Fruit fly (Drosophila melanogaster) whole organism, embryonic: ENCODE results near the gene dia.

Experiments
- Ada2b ChIP-seq: fragments of 200-800 bp; sonication (Bioruptor generic); IDR thresholded peaks from 2 replicates; pipeline ENCODE4 v1.3.6; 2022; ENCODE audit warnings: missing biosample characterization, missing genetic modification characterization
- Asciz ChIP-seq: fragments of 200-800 bp; sonication (Bioruptor generic); optimal IDR thresholded peaks from 2 replicates; lab custom pipeline; 2017; ENCODE audit warnings: missing biosample characterization, mild to moderate bottlenecking, missing genetic modification characterization, missing genetic modification reagents
- CG10543 ChIP-seq: fragments of 200-800 bp; sonication (Bioruptor generic); optimal IDR thresholded peaks from 3 replicates; lab custom pipeline; 2017; ENCODE audit warnings: missing biosample characterization, mild to moderate bottlenecking, missing genetic modification characterization, moderate library complexity
- CG12071 ChIP-seq: fragments of 200-800 bp; sonication (Bioruptor generic); optimal IDR thresholded peaks from 3 replicates; lab custom pipeline; 2018; ENCODE audit warnings: missing biosample characterization, mild to moderate bottlenecking, missing genetic modification characterization
- CG12942 ChIP-seq: fragments of 200-800 bp; sonication (Bioruptor generic); optimal IDR thresholded peaks from 3 replicates; lab custom pipeline; 2016; ENCODE audit warnings: missing biosample characterization, missing genetic modification characterization
- CG13123 ChIP-seq: fragments of 200-800 bp; sonication (Bioruptor generic); optimal IDR thresholded peaks from 2 replicates; lab custom pipeline; 2016; ENCODE audit warnings: missing biosample characterization, missing genetic modification characterization
- CG13296 ChIP-seq: fragments of 200-800 bp; sonication (Bioruptor generic); optimal IDR thresholded peaks from 3 replicates; lab custom pipeline; 2018; ENCODE audit warnings: missing biosample characterization, mild to moderate bottlenecking, missing genetic modification characterization
- CG14860 ChIP-seq: fragments of 200-800 bp; sonication (Bioruptor generic); IDR thresholded peaks from 3 replicates; pipeline ENCODE4 v1.3.6; 2022; ENCODE audit warnings: missing biosample characterization, missing genetic modification characterization; ENCODE audit not compliant: partially characterized antibody
- CG15514 ChIP-seq: fragments of 200-800 bp; sonication (Bioruptor generic); optimal IDR thresholded peaks from 3 replicates; lab custom pipeline; 2017; ENCODE audit warnings: missing biosample characterization, missing genetic modification characterization, mild to moderate bottlenecking, moderate library complexity, missing genetic modification reagents
- CG1792 ChIP-seq: fragments of 200-800 bp; sonication (Bioruptor generic); optimal IDR thresholded peaks from 2 replicates; lab custom pipeline; 2016; ENCODE audit warnings: missing biosample characterization, missing genetic modification characterization
- CG18619 ChIP-seq: fragments of 200-800 bp; sonication (Bioruptor generic); optimal IDR thresholded peaks from 3 replicates; lab custom pipeline; 2017; ENCODE audit warnings: missing biosample characterization, mild to moderate bottlenecking, missing genetic modification characterization
- CG32767 ChIP-seq: fragments of 200-800 bp; sonication (Bioruptor generic); IDR thresholded peaks from 2 replicates; pipeline ENCODE4 v1.3.6; 2022; ENCODE audit warnings: missing biosample characterization, missing genetic modification characterization
- CG33557 ChIP-seq: fragments of 200-800 bp; sonication (Bioruptor generic); optimal IDR thresholded peaks from 2 replicates; lab custom pipeline; 2019; ENCODE audit warnings: missing biosample characterization, mild to moderate bottlenecking, missing genetic modification characterization, moderate library complexity
- CG3726 ChIP-seq: fragments of 200-800 bp; sonication (Bioruptor generic); IDR thresholded peaks from 3 replicates; pipeline ENCODE4, ENCODE4 v1.3.6; 2022; ENCODE audit warnings: missing biosample characterization, missing genetic modification characterization
- CG3838 ChIP-seq: fragments of 200-800 bp; sonication (Bioruptor generic); optimal IDR thresholded peaks from 3 replicates; lab custom pipeline; 2016; ENCODE audit warnings: missing biosample characterization, missing genetic modification characterization
- CG3995 ChIP-seq: fragments of 200-800 bp; sonication (Bioruptor generic); optimal IDR thresholded peaks from 3 replicates; lab custom pipeline; 2016; ENCODE audit warnings: missing biosample characterization, missing genetic modification characterization
- CG42726 ChIP-seq: fragments of 200-800 bp; sonication (Bioruptor generic); IDR thresholded peaks from 2 replicates; pipeline ENCODE4 v1.3.6; 2022; ENCODE audit warnings: missing biosample characterization, missing genetic modification characterization; ENCODE audit not compliant: partially characterized antibody
- CG4360 ChIP-seq: fragments of 200-800 bp; sonication (Bioruptor generic); IDR thresholded peaks from 2 replicates; pipeline ENCODE4 v1.3.6; 2022; ENCODE audit warnings: missing biosample characterization, missing genetic modification characterization
- CG7745 ChIP-seq: fragments of 200-800 bp; sonication (Bioruptor generic); optimal IDR thresholded peaks from 2 replicates; lab custom pipeline; 2018; ENCODE audit warnings: missing biosample characterization, mild to moderate bottlenecking, missing genetic modification characterization, moderate library complexity
- CG7963 ChIP-seq: fragments of 200-800 bp; sonication (Bioruptor generic); IDR thresholded peaks from 3 replicates; pipeline ENCODE4 v1.3.6; 2022; ENCODE audit warnings: missing biosample characterization, missing genetic modification characterization; ENCODE audit not compliant: partially characterized antibody
- CG8089 ChIP-seq: fragments of 200-800 bp; sonication (Bioruptor generic); optimal IDR thresholded peaks from 3 replicates; lab custom pipeline; 2016; ENCODE audit warnings: missing biosample characterization, missing genetic modification characterization
- Chrac-16 ChIP-seq: fragments of 200-800 bp; sonication (Bioruptor generic); optimal IDR thresholded peaks from 3 replicates; lab custom pipeline; 2016; ENCODE audit warnings: missing biosample characterization, missing genetic modification characterization
- Deaf1 ChIP-seq: fragments of 200-800 bp; optimal IDR thresholded peaks from 3 replicates; lab custom pipeline; 2019; ENCODE audit warnings: missing biosample characterization, mild to moderate bottlenecking, missing genetic modification characterization, moderate library complexity
- E2f2 ChIP-seq: fragments of 200-800 bp; sonication (Bioruptor generic); IDR thresholded peaks from 2 replicates; pipeline ENCODE4 v1.3.6; 2022; ENCODE audit warnings: missing biosample characterization, missing genetic modification characterization
- Ets97D ChIP-seq: fragments of 200-800 bp; sonication (Bioruptor generic); optimal IDR thresholded peaks from 3 replicates; lab custom pipeline; 2016; ENCODE audit warnings: missing biosample characterization, missing genetic modification characterization
- HLH4C ChIP-seq: fragments of 200-800 bp; sonication (Bioruptor generic); IDR thresholded peaks from 3 replicates; pipeline ENCODE4 v1.3.6; 2022; ENCODE audit warnings: missing biosample characterization, missing genetic modification characterization; ENCODE audit not compliant: partially characterized antibody
- Hr3 ChIP-seq: fragments of 200-800 bp; sonication (Bioruptor generic); optimal IDR thresholded peaks from 3 replicates; lab custom pipeline; 2016; ENCODE audit warnings: missing biosample characterization, missing genetic modification characterization
- Hsf ChIP-seq: fragments of 200-800 bp; sonication (Bioruptor generic); optimal IDR thresholded peaks from 3 replicates; lab custom pipeline; 2016; ENCODE audit warnings: missing biosample characterization, missing genetic modification characterization
- MBD-R2 ChIP-seq: fragments of 200-800 bp; sonication (Bioruptor generic); IDR thresholded peaks from 2 replicates; pipeline ENCODE4 v1.3.6; 2022; ENCODE audit warnings: missing biosample characterization, missing genetic modification characterization
- Nf-YA ChIP-seq: fragments of 200-800 bp; sonication (Bioruptor generic); IDR thresholded peaks from 2 replicates; pipeline ENCODE4 v1.3.6; 2022; ENCODE audit warnings: missing biosample characterization, missing genetic modification characterization
- Sin3A ChIP-seq: fragments of >200 bp; optimal IDR thresholded peaks from 2 replicates; lab custom pipeline; 2018
- Stat92E ChIP-seq, 3 experiments: fragments of >200 bp in 2 of 3; fragments of 200-800 bp in 1 of 3; sonication (Bioruptor generic) in 1 of 3; optimal IDR thresholded peaks; 2 replicates each; lab custom pipeline; 2017 to 2019; ENCODE audit warnings: missing biosample characterization in 3 of 3, missing genetic modification characterization in 3 of 3, mild to moderate bottlenecking in 1 of 3, moderate library complexity in 1 of 3
- Vsx1 ChIP-seq: fragments of 200-800 bp; sonication (Bioruptor generic); optimal IDR thresholded peaks from 2 replicates; lab custom pipeline; 2017; ENCODE audit warnings: missing biosample characterization, mild to moderate bottlenecking, missing genetic modification characterization, missing genetic modification reagents
- YL-1 ChIP-seq: fragments of 200-800 bp; sonication (Bioruptor generic); optimal IDR thresholded peaks from 3 replicates; lab custom pipeline; 2017; ENCODE audit warnings: missing biosample characterization, mild to moderate bottlenecking, missing genetic modification characterization
- abd-A ChIP-seq: fragments of 200-800 bp; sonication (Bioruptor generic); optimal IDR thresholded peaks from 3 replicates; lab custom pipeline; 2019; ENCODE audit warnings: missing biosample characterization, mild to moderate bottlenecking, missing genetic modification characterization, moderate library complexity
- al ChIP-seq: fragments of 200-800 bp; sonication (Bioruptor generic); IDR thresholded peaks from 2 replicates; pipeline ENCODE4 v1.3.6; 2022; ENCODE audit warnings: missing biosample characterization, missing genetic modification characterization
- ara ChIP-seq: fragments of 200-800 bp; sonication (Bioruptor generic); IDR thresholded peaks from 2 replicates; pipeline ENCODE4 v1.3.6; 2022; ENCODE audit warnings: missing biosample characterization, missing genetic modification characterization
- bsh ChIP-seq, 2 experiments: fragments of 200-800 bp; sonication (Bioruptor generic); optimal IDR thresholded peaks; 2 replicates each; lab custom pipeline; 2017 to 2018; ENCODE audit warnings: mild to moderate bottlenecking in 2 of 2, missing biosample characterization in 2 of 2, missing genetic modification characterization in 2 of 2, moderate library complexity in 1 of 2
- caup ChIP-seq: fragments of 200-800 bp; sonication (Bioruptor generic); optimal IDR thresholded peaks from 3 replicates; lab custom pipeline; 2017; ENCODE audit warnings: missing biosample characterization, mild to moderate bottlenecking, missing genetic modification characterization, moderate library complexity; ENCODE audit not compliant: severe bottlenecking
- esg ChIP-seq: fragments of 200-800 bp; sonication (Bioruptor generic); conservative IDR thresholded peaks from 2 replicates; pipeline ENCODE4 v1.3.6; 2022; ENCODE audit warnings: missing biosample characterization, missing genetic modification characterization
- gcm2 ChIP-seq: fragments of 200-800 bp; sonication (Bioruptor generic); optimal IDR thresholded peaks from 2 replicates; lab custom pipeline; 2016; ENCODE audit warnings: missing biosample characterization, missing genetic modification characterization
- h ChIP-seq: fragments of >200 bp; optimal IDR thresholded peaks from 2 replicates; lab custom pipeline; 2017
- hb ChIP-seq: fragments of 200-800 bp; sonication (Bioruptor generic); IDR thresholded peaks from 3 replicates; pipeline ENCODE4 v1.3.6; 2022; ENCODE audit warnings: missing biosample characterization, missing genetic modification characterization; ENCODE audit not compliant: partially characterized antibody
- org-1 ChIP-seq: fragments of 200-800 bp; sonication (Bioruptor generic); optimal IDR thresholded peaks from 2 replicates; lab custom pipeline; 2017; ENCODE audit warnings: missing biosample characterization, missing genetic modification characterization
- p53 ChIP-seq: fragments of 200-800 bp; sonication (Bioruptor generic); optimal IDR thresholded peaks from 2 replicates; lab custom pipeline; 2016; ENCODE audit warnings: missing biosample characterization, missing genetic modification characterization
- pho ChIP-seq: fragments of 200-800 bp; sonication (Bioruptor generic); optimal IDR thresholded peaks from 2 replicates; lab custom pipeline; 2016; ENCODE audit warnings: missing biosample characterization, missing genetic modification characterization
- seq ChIP-seq: fragments of 200-800 bp; sonication (Bioruptor generic); IDR thresholded peaks from 2 replicates; pipeline ENCODE4 v1.3.6; 2022; ENCODE audit warnings: missing biosample characterization, missing genetic modification characterization
- stc ChIP-seq: fragments of 200-800 bp; sonication (Bioruptor generic); IDR thresholded peaks from 2 replicates; pipeline ENCODE4 v1.3.6; 2022; ENCODE audit warnings: missing biosample characterization, missing genetic modification characterization
- tll ChIP-seq, 2 experiments: fragments of 200-800 bp in 1 of 2; fragments of >200 bp in 1 of 2; sonication (Bioruptor generic) in 1 of 2; optimal IDR thresholded peaks; 2 replicates each; lab custom pipeline; 2017 to 2019; ENCODE audit warnings: missing biosample characterization in 2 of 2, missing genetic modification characterization in 2 of 2, mild to moderate bottlenecking in 1 of 2, moderate library complexity in 1 of 2
- zen2 ChIP-seq: fragments of 200-800 bp; sonication (Bioruptor generic); IDR thresholded peaks from 3 replicates; pipeline ENCODE4 v1.3.6; 2022; ENCODE audit warnings: missing biosample characterization, missing genetic modification characterization; ENCODE audit not compliant: partially characterized antibody
- zfh1 ChIP-seq: fragments of 200-800 bp; sonication (Bioruptor generic); IDR thresholded peaks from 3 replicates; pipeline ENCODE4 v1.3.6; 2022; ENCODE audit warnings: missing biosample characterization, missing genetic modification characterization

dia gene

dm6 chr2L:20803733-20804164, 45.8 kb downstream of the dia start (continued):
- TF ChIP-seq CG12942 (GFP tag; lab: Kevin White, UChicago) (no peak), abd-A (tag; lab: Kevin White, UChicago) (peak; percentile 80), zen2 (GFP tag; lab: Robert Waterston, UW) (no peak), CG3995 (no peak), Sin3A (lab: Kevin White, UChicago) (no peak), h (lab: Kevin White, UChicago) (no peak), HLH4C (GFP tag; lab: Robert Waterston, UW) (0 out of 3 replicates have a peak, but pooled peaks have one; percentile 29), stc (GFP tag; lab: Robert Waterston, UW) (no peak), tll (GFP tag; optimal IDR thresholded peaks at IDR 0.05; lab: Kevin White, UChicago) (no peak), CG32767 (GFP tag; lab: Robert Waterston, UW) (0 out of 2 replicates have a peak, but pooled peaks have one; percentile 5), al (GFP tag; lab: Robert Waterston, UW) (no peak), CG14860 (no peak), CG4360 (peak; percentile 63), Ada2b (GFP tag; lab: Robert Waterston, UW) (no peak), Chrac-16 (GFP tag; lab: Kevin White, UChicago) (no peak), E2f2 (GFP tag; lab: Robert Waterston, UW) (no peak), esg (GFP tag; lab: Robert Waterston, UW) (no peak), CG13296 (GFP tag; lab: Kevin White, UChicago) (no peak), Asciz (GFP tag; lab: Kevin White, UChicago) (no peak), CG3726 (no peak), Deaf1 (tag; lab: Kevin White, UChicago) (peak; percentile 31), seq (GFP tag; lab: Robert Waterston, UW) (peak; percentile 31; the same call in 1 of the 2 replicates), org-1 (GFP tag; lab: Kevin White, UChicago) (no peak), ara (no peak), Hsf (no peak), CG7963 (GFP tag; lab: Robert Waterston, UW) (no peak), CG7745 (tag; lab: Kevin White, UChicago) (no peak), CG18619 (GFP tag; lab: Kevin White, UChicago) (no peak), pho (GFP tag; lab: Kevin White, UChicago) (no peak), zfh1 (no peak), hb (GFP tag; lab: Robert Waterston, UW) (no peak), CG3838 (GFP tag; lab: Kevin White, UChicago) (no peak), YL-1 (GFP tag; lab: Kevin White, UChicago) (no peak), CG33557 (GFP tag; lab: Kevin White, UChicago) (no peak), Hr3 (GFP tag; lab: Kevin White, UChicago) (no peak), CG13123 (no peak), gcm2 (GFP tag; lab: Kevin White, UChicago) (no peak), CG15514 (GFP tag; lab: Kevin White, UChicago) (no peak), MBD-R2 (GFP tag; lab: Robert Waterston, UW) (no peak), CG10543 (GFP tag; lab: Kevin White, UChicago) (no peak), caup (GFP tag; lab: Kevin White, UChicago) (no peak), Vsx1 (no peak), Ets97D (GFP tag; lab: Kevin White, UChicago) (no peak), CG12071 (GFP tag; lab: Kevin White, UChicago) (peak; percentile 18), CG42726 (GFP tag; lab: Robert Waterston, UW) (0 out of 2 replicates have a peak, but pooled peaks have one; percentile 44), bsh (GFP tag; optimal IDR thresholded peaks at IDR 0.05; lab: Kevin White, UChicago) (no peak), Stat92E (GFP tag; optimal IDR thresholded peaks at IDR 0.05; lab: Kevin White, UChicago) (no peak), Nf-YA (no peak), CG8089 (GFP tag; lab: Kevin White, UChicago) (no peak), p53 (GFP tag; lab: Kevin White, UChicago) (no peak), CG1792 (GFP tag; lab: Kevin White, UChicago) (no peak)
